Fruit fly (Drosophila melanogaster): ENCODE measurements around the gene CG17593.

- TF ChIP-seq usp (GFP tag; optimal IDR thresholded peaks at IDR 0.05): no peak
- no peak for TF ChIP-seq Myc (optimal IDR thresholded peaks at IDR 0.05)
Measured at dm6 chr2L:3559647-3560046, 45.0 kb downstream of the CG17593 start.
